Worm (Caenorhabditis elegans): ENCODE measurements around the gene metl-5.

Gene metl-5

DNA sequence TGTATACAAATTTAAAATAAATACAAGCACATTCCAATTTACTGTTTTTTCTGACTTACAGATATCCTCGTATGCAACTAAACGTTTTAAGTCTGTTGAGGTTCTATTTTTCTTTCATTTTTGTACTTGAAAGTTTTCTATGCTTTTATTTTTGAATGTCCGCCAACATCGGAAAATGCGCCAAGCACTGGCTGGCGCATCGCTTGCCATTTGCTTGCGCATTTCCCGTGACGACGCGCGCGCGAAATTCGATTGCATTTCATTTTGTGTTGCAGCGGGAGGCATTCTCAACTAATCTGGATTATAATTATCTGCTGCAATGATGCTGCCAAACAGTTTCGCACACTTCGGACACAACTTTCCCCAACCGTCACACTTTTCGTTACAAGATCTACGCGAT lies 45.8 kb upstream of the metl-5 start, which contains the start of gene fbxl-2 (continued):
- TF ChIP-seq nhr-179 (tag; optimal IDR thresholded peaks at IDR 0.05): no peak
- peak; percentile 96 for TF ChIP-seq tlf-1 (GFP tag; optimal IDR thresholded peaks at IDR 0.05)
- TF ChIP-seq lin-40 (tag; optimal IDR thresholded peaks at IDR 0.05): no peak
- TF ChIP-seq D2030.7 (GFP tag; IDR thresholded peaks at IDR 0.05): peak; percentile 89
- peak; percentile 88 for TF ChIP-seq Y56A3A.18 (GFP tag; IDR thresholded peaks at IDR 0.05)
- peak; percentile 80 for TF ChIP-seq cebp-1 (GFP tag; IDR thresholded peaks at IDR 0.05)
- peak; percentile 92 for TF ChIP-seq cebp-1 (tag; optimal IDR thresholded peaks at IDR 0.05)
- peak; percentile 70 for TF ChIP-seq somi-1 (GFP tag; optimal IDR thresholded peaks at IDR 0.05)
- TF ChIP-seq Y53F4B.3 (GFP tag; IDR thresholded peaks at IDR 0.05): no peak
- TF ChIP-seq tbp1 (GFP tag; optimal IDR thresholded peaks at IDR 0.05): peak; percentile 74
- TF ChIP-seq madf-6 (GFP tag; IDR thresholded peaks at IDR 0.05): peak; percentile 93
- peak; percentile 83 for TF ChIP-seq F23B12.7 (tag; optimal IDR thresholded peaks at IDR 0.05; ENCODE audit: insufficient read depth)
- TF ChIP-seq nfyb-1 (GFP tag; IDR thresholded peaks at IDR 0.05): peak; percentile 96
- peak; percentile 59 for TF ChIP-seq F52B5.7 (tag; optimal IDR thresholded peaks at IDR 0.05)
- peak; percentile 10 for TF ChIP-seq him-1 (tag; optimal IDR thresholded peaks at IDR 0.05)
- TF ChIP-seq ztf-26 (tag; optimal IDR thresholded peaks at IDR 0.05): peak; percentile 78
- no peak for TF ChIP-seq snpc-1.1 (tag; optimal IDR thresholded peaks at IDR 0.05; ENCODE audit: insufficient read depth)
- no peak for TF ChIP-seq F55B11.4 (tag; optimal IDR thresholded peaks at IDR 0.05; ENCODE audit: borderline replicate concordance, insufficient read depth)
- peak; percentile 95 for TF ChIP-seq B0336.3 (GFP tag; IDR thresholded peaks at IDR 0.05)
- TF ChIP-seq aptf-2 (GFP tag; conservative IDR thresholded peaks at IDR 0.05): no peak
- TF ChIP-seq rpc-1 (optimal IDR thresholded peaks at IDR 0.05): no peak
- TF ChIP-seq rpc-1 (tag; optimal IDR thresholded peaks at IDR 0.05): no peak
- peak; percentile 97 for TF ChIP-seq Y53G8AR.9 (GFP tag; conservative IDR thresholded peaks at IDR 0.05)
- peak; percentile 64 for TF ChIP-seq F49E8.2 (tag; optimal IDR thresholded peaks at IDR 0.05; ENCODE audit: insufficient read depth)
- TF ChIP-seq hmg-1.2 (GFP tag; IDR thresholded peaks at IDR 0.05): peak; percentile 82
- peak; percentile 65 for TF ChIP-seq madf-10 (tag; optimal IDR thresholded peaks at IDR 0.05)
- no peak for TF ChIP-seq lag-1 (GFP tag; IDR thresholded peaks at IDR 0.05)
- no peak for TF ChIP-seq mes-4 (tag; optimal IDR thresholded peaks at IDR 0.05)
- peak; percentile 59 for TF ChIP-seq F22D6.2 (tag; optimal IDR thresholded peaks at IDR 0.05)
- TF ChIP-seq unc-62 (GFP tag; optimal IDR thresholded peaks at IDR 0.05): no peak
- peak; percentile 97 for TF ChIP-seq dox-1 (GFP tag; IDR thresholded peaks at IDR 0.05)
- no peak for TF ChIP-seq mel-28 (tag; optimal IDR thresholded peaks at IDR 0.05; ENCODE audit: borderline replicate concordance)
- TF ChIP-seq sea-2 (GFP tag; IDR thresholded peaks at IDR 0.05): no peak
- TF ChIP-seq ceh-79 (tag; optimal IDR thresholded peaks at IDR 0.05): no peak
- TF ChIP-seq atf-7 (tag; optimal IDR thresholded peaks at IDR 0.05): peak; percentile 82
- no peak for TF ChIP-seq mxl-1 (tag; optimal IDR thresholded peaks at IDR 0.05)
- peak; percentile 84 for TF ChIP-seq Y95B8A.8 (GFP tag; IDR thresholded peaks at IDR 0.05)
- no peak for TF ChIP-seq ceh-58 (GFP tag; IDR thresholded peaks at IDR 0.05)
- TF ChIP-seq ekl-4 (GFP tag; IDR thresholded peaks at IDR 0.05): peak; percentile 95
- TF ChIP-seq rcor-1 (GFP tag; IDR thresholded peaks at IDR 0.05): peak; percentile 92
- TF ChIP-seq zim-3 (tag; optimal IDR thresholded peaks at IDR 0.05): no peak
- TF ChIP-seq pha-4 (tag; optimal IDR thresholded peaks at IDR 0.05): peak; percentile 85
- peak; percentile 90 for TF ChIP-seq hmg-20 (GFP tag; IDR thresholded peaks at IDR 0.05)
- peak; percentile 96 for TF ChIP-seq mcd-1 (GFP tag; IDR thresholded peaks at IDR 0.05)
- 0 out of 2 replicates have a peak, but pooled peaks have one; percentile 49 for TF ChIP-seq aptf-3 (GFP tag; IDR thresholded peaks at IDR 0.05)
- peak; percentile 67; the same call in 1 of the 2 replicates for TF ChIP-seq attf-6 (GFP tag; IDR thresholded peaks at IDR 0.05)
- TF ChIP-seq ztf-18 (tag; optimal IDR thresholded peaks at IDR 0.05): peak; percentile 99
- TF ChIP-seq unc-130 (GFP tag; optimal IDR thresholded peaks at IDR 0.05): peak; percentile 36
- no peak for TF ChIP-seq nfya-1 (tag; optimal IDR thresholded peaks at IDR 0.05; ENCODE audit: borderline replicate concordance, insufficient read depth)
- TF ChIP-seq F39B2.1 (GFP tag; IDR thresholded peaks at IDR 0.05): peak; percentile 81; the same call in 1 of the 2 replicates
